Worm (Caenorhabditis elegans) whole organism, mixed stage, embryonic: ENCODE measurements around the gene F28G4.3.

Experiments used
- bed-3 ChIP-seq: fragments of 200-800 bp; sonication (Bioruptor generic); optimal IDR thresholded peaks from 3 replicates; lab custom pipeline; 2018; ENCODE audit warnings: mild to moderate bottlenecking, missing genetic modification characterization, moderate library complexity, missing compliant biosample characterization
- ceh-39 ChIP-seq: fragments of 150-350 bp; optimal IDR thresholded peaks from 2 replicates; lab custom pipeline; 2014; ENCODE audit warnings: missing biosample characterization, missing genetic modification characterization
- ceh-43 ChIP-seq: fragments of 200-800 bp; sonication (Bioruptor generic); optimal IDR thresholded peaks from 2 replicates; lab custom pipeline; 2018; ENCODE audit warnings: mild to moderate bottlenecking, missing genetic modification characterization, moderate library complexity, missing compliant biosample characterization
- ceh-83 ChIP-seq: fragments of 200-800 bp; sonication (Bioruptor generic); optimal IDR thresholded peaks from 2 replicates; lab custom pipeline; 2018; ENCODE audit warnings: mild to moderate bottlenecking, missing genetic modification characterization, missing compliant biosample characterization
- ces-1 ChIP-seq: fragments of 150-350 bp; optimal IDR thresholded peaks from 2 replicates; lab custom pipeline; 2014; ENCODE audit warnings: missing biosample characterization, missing genetic modification reagents, missing genetic modification characterization
- cnd-1 ChIP-seq: fragments of 200-800 bp; sonication (Bioruptor generic); optimal IDR thresholded peaks from 2 replicates; lab custom pipeline; 2018; ENCODE audit warnings: mild to moderate bottlenecking, missing genetic modification characterization, missing compliant biosample characterization
- drap-1 ChIP-seq: fragments of 200-800 bp; sonication (Bioruptor generic); optimal IDR thresholded peaks from 3 replicates; lab custom pipeline; 2018; ENCODE audit warnings: mild to moderate bottlenecking, missing genetic modification characterization, missing compliant biosample characterization
- elt-1 ChIP-seq: sonication (generic microtip); optimal IDR thresholded peaks from 2 replicates; lab custom pipeline; 2017; ENCODE audit warnings: missing genetic modification characterization, mild to moderate bottlenecking, missing compliant biosample characterization, antibody characterized with exemption, moderate library complexity, borderline replicate concordance; ENCODE audit not compliant: insufficient read depth
- elt-3 ChIP-seq: fragments of 150-350 bp; optimal IDR thresholded peaks from 2 replicates; lab custom pipeline; 2014; ENCODE audit warnings: missing biosample characterization, missing genetic modification characterization
- flh-1 ChIP-seq: fragments of 200-800 bp; sonication (Bioruptor generic); optimal IDR thresholded peaks from 2 replicates; lab custom pipeline; 2018; ENCODE audit warnings: mild to moderate bottlenecking, missing genetic modification characterization, moderate library complexity, missing compliant biosample characterization
- ham-2 ChIP-seq: fragments of 200-800 bp; sonication (Bioruptor generic); optimal IDR thresholded peaks from 2 replicates; lab custom pipeline; 2018; ENCODE audit warnings: mild to moderate bottlenecking, missing genetic modification characterization, missing compliant biosample characterization
- lin-13 ChIP-seq: fragments of 150-350 bp; optimal IDR thresholded peaks from 2 replicates; lab custom pipeline; 2014; ENCODE audit warnings: missing biosample characterization, missing genetic modification characterization
- lin-32 ChIP-seq: fragments of 200-800 bp; sonication (Bioruptor generic); optimal IDR thresholded peaks from 2 replicates; lab custom pipeline; 2018; ENCODE audit warnings: mild to moderate bottlenecking, missing genetic modification characterization, missing compliant biosample characterization
- lsy-2 ChIP-seq: fragments of 150-350 bp; optimal IDR thresholded peaks from 2 replicates; lab custom pipeline; 2014; ENCODE audit warnings: missing biosample characterization, missing genetic modification characterization
- mab-5 ChIP-seq: fragments of 150-350 bp; optimal IDR thresholded peaks from 2 replicates; lab custom pipeline; 2014; ENCODE audit warnings: missing biosample characterization, missing genetic modification characterization
- mep-1 ChIP-seq: fragments of 150-350 bp; optimal IDR thresholded peaks from 2 replicates; lab custom pipeline; 2017; ENCODE audit warnings: missing biosample characterization, missing genetic modification reagents, missing genetic modification characterization, inconsistent platforms
- mls-2 ChIP-seq: sonication (generic microtip); optimal IDR thresholded peaks from 2 replicates; lab custom pipeline; 2016; ENCODE audit warnings: mild to moderate bottlenecking, missing genetic modification characterization, moderate library complexity, missing compliant biosample characterization
- nhr-12 ChIP-seq: fragments of 150-350 bp; optimal IDR thresholded peaks from 2 replicates; lab custom pipeline; 2014; ENCODE audit warnings: missing biosample characterization, missing genetic modification characterization
- nhr-2 ChIP-seq: fragments of 150-350 bp; optimal IDR thresholded peaks from 2 replicates; lab custom pipeline; 2014; ENCODE audit warnings: missing biosample characterization, missing genetic modification characterization
- nhr-28 ChIP-seq: fragments of 150-350 bp; optimal IDR thresholded peaks from 2 replicates; lab custom pipeline; 2014; ENCODE audit warnings: missing biosample characterization, missing genetic modification characterization
- nhr-76 ChIP-seq: sonication (generic microtip); optimal IDR thresholded peaks from 2 replicates; lab custom pipeline; 2017; ENCODE audit warnings: missing biosample characterization, missing genetic modification characterization
- pha-4 ChIP-seq: fragments of 150-350 bp; optimal IDR thresholded peaks from 2 replicates; lab custom pipeline; 2018; ENCODE audit warnings: missing biosample characterization, missing genetic modification reagents, missing genetic modification characterization
- sem-2 ChIP-seq: fragments of 200-800 bp; sonication (Bioruptor generic); optimal IDR thresholded peaks from 2 replicates; lab custom pipeline; 2018; ENCODE audit warnings: mild to moderate bottlenecking, missing genetic modification characterization, missing compliant biosample characterization
- snpc-4 ChIP-seq: fragments of 150-350 bp; optimal IDR thresholded peaks from 2 replicates; lab custom pipeline; 2014; ENCODE audit warnings: missing biosample characterization, missing genetic modification characterization
- sptf-1 ChIP-seq: sonication (generic microtip); optimal IDR thresholded peaks from 2 replicates; lab custom pipeline; 2017; ENCODE audit warnings: mild to moderate bottlenecking, missing genetic modification characterization, moderate library complexity, missing compliant biosample characterization
- tbx-8 ChIP-seq: fragments of 200-800 bp; sonication (Bioruptor generic); optimal IDR thresholded peaks from 2 replicates; lab custom pipeline; 2018; ENCODE audit warnings: mild to moderate bottlenecking, missing genetic modification characterization, moderate library complexity, missing compliant biosample characterization
- unc-120 ChIP-seq: sonication (generic microtip); optimal IDR thresholded peaks from 2 replicates; lab custom pipeline; 2017; ENCODE audit warnings: missing genetic modification characterization, missing compliant biosample characterization; ENCODE audit not compliant: poor library complexity, severe bottlenecking
- unc-39 ChIP-seq: fragments of 150-350 bp; optimal IDR thresholded peaks from 2 replicates; lab custom pipeline; 2014; ENCODE audit warnings: missing biosample characterization, missing genetic modification characterization
- unc-62 ChIP-seq: fragments of 150-350 bp; optimal IDR thresholded peaks from 2 replicates; lab custom pipeline; 2014; ENCODE audit warnings: missing biosample characterization, missing genetic modification reagents, missing genetic modification characterization
- zip-8 ChIP-seq: fragments of 150-350 bp; optimal IDR thresholded peaks from 2 replicates; lab custom pipeline; 2014; ENCODE audit warnings: missing biosample characterization, missing genetic modification characterization
- ztf-11 ChIP-seq: fragments of 150-350 bp; optimal IDR thresholded peaks from 2 replicates; lab custom pipeline; 2014; ENCODE audit warnings: missing biosample characterization, missing genetic modification characterization

The F28G4.3 gene

DNA sequence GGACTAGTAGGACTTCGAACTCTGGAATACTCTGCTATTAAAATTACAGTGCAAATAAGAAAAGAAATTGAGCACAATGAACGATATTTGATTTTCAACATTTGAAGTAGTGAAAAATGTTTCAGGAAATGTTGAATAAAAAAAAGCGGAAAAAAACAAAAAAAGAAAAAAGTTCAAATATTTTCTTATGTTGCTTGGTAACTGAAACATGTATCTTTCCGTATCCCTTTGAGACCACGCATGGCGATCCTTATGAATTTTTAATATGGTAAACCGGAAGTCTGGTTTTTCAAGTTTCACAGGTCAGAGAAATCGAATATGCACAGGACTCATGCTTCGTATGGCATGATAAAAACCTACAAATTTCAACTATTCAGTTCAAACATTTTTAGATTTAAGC, at the start of gene F28G4.3:
Gene F28G4.3, minus strand, starts transcription at position 101 of the 400 bp plus-strand sequence.
- TF ChIP-seq lsy-2 (tag; lab: Kevin White, UChicago) (no peak), zip-8 (tag; lab: Kevin White, UChicago) (no peak), mls-2 (tag; lab: Kevin White, UChicago) (no peak), nhr-2 (tag; lab: Kevin White, UChicago) (no peak), ceh-83 (GFP tag; lab: Kevin White, UChicago) (no peak), mep-1 (tag; lab: Kevin White, UChicago) (no peak), nhr-12 (no peak), cnd-1 (no peak), ces-1 (GFP tag; lab: Kevin White, UChicago) (no peak), bed-3 (GFP tag; lab: Kevin White, UChicago) (no peak), drap-1 (GFP tag; lab: Kevin White, UChicago) (no peak), nhr-76 (tag; lab: Kevin White, UChicago) (no peak)

DNA sequence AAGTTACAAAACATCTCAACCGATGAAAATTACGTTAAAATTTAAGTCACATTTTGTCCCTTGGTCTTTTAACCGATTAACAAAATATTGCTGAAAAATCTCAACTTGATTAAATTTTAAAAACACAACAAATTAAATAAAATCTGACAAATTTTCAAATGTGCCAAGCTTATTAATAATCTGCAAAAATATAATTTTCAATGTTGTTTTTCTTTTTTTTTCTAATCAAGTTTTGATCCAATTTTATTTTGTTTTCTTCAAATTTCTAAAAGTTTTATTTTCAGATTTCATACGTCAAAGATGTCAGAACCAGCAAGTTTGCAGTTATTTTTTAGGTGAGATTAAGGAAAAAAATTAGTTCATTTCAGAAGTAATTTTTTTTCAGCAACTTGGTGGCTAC, 48.8 kb upstream of the F28G4.3 start, which contains the start of gene srw-87:
Gene srw-87, plus strand, starts transcription at position 301 of the 400 bp plus-strand sequence.
- TF ChIP-seq ham-2 (GFP tag; lab: Kevin White, UChicago) (no peak), elt-3 (no peak), elt-1 (no peak), snpc-4 (tag; lab: Kevin White, UChicago) (no peak), drap-1 (GFP tag; lab: Kevin White, UChicago) (no peak), ceh-39 (no peak), tbx-8 (GFP tag; lab: Kevin White, UChicago) (no peak), mab-5 (no peak), ceh-83 (GFP tag; lab: Kevin White, UChicago) (no peak), ztf-11 (tag; lab: Kevin White, UChicago) (no peak), flh-1 (GFP tag; lab: Kevin White, UChicago) (no peak), unc-39 (no peak), nhr-12 (no peak), lsy-2 (tag; lab: Kevin White, UChicago) (no peak), nhr-28 (tag; lab: Kevin White, UChicago) (no peak), nhr-76 (tag; lab: Kevin White, UChicago) (no peak), cnd-1 (no peak), mep-1 (tag; lab: Kevin White, UChicago) (no peak), ces-1 (GFP tag; lab: Kevin White, UChicago) (no peak)

DNA sequence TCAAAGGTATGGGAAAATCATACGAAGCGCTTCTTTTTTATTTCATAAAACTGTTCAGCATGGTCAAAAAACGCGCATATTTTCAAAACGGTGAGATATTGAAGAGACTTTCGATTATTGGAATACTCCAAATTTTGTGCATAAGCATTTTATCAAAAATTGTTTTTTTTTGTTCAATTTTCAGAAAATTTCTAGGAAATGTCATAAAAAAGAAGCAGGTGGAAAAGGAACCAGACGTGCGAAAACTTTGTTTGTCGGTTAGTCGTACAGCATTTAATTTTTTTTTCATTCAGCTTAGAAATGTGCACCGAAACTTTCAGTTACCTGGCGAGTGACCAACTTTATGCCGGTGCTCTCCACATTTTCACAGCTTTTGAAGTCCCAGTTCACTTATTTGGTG, 45.9 kb upstream of the F28G4.3 start, which contains the start of gene srh-167:
Gene srh-167, plus strand, starts transcription at position 301 of the 400 bp plus-strand sequence.
- no peak for TF ChIP-seq lin-32 (GFP tag; lab: Kevin White, UChicago)

DNA sequence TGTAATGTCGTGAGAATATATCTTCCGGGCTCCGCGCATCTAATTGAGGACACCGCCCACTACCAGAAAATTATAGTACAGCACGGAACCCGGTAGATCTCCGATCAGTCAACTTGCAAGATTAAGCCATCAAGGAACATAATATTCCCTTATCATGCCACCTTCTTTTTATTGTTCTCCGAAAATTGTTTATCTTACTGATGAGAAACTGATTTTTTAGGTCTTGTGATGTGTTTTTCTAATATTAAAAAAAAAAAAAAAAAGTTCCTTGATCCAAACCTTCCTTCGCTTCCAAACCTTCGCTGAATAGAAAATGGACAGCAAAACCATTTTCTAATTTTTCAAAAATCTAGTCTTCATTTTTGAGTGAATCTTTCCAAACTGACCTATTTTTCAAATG, 41.3 kb upstream of the F28G4.3 start, which contains the start of gene F57G8.7:
Gene F57G8.7, plus strand, starts transcription at position 301 of the 400 bp plus-strand sequence.
- TF ChIP-seq unc-120 (tag; lab: Kevin White, UChicago) (no peak), unc-62 (GFP tag; lab: Kevin White, UChicago) (no peak), cnd-1 (no peak), sptf-1 (tag; lab: Kevin White, UChicago) (no peak)

- TF ChIP-seq ceh-83 (GFP tag; lab: Kevin White, UChicago) (no peak), nhr-76 (tag; lab: Kevin White, UChicago) (no peak), lin-13 (no peak), elt-1 (no peak), mls-2 (tag; lab: Kevin White, UChicago) (no peak), lsy-2 (tag; lab: Kevin White, UChicago) (no peak), sem-2 (GFP tag; lab: Kevin White, UChicago) (no peak), lin-32 (GFP tag; lab: Kevin White, UChicago) (no peak), drap-1 (GFP tag; lab: Kevin White, UChicago) (no peak), elt-3 (no peak), bed-3 (GFP tag; lab: Kevin White, UChicago) (no peak), mab-5 (no peak)
These were observed 34.6 kb upstream of the F28G4.3 start for ce11 chrV:16322155-16322554.

DNA sequence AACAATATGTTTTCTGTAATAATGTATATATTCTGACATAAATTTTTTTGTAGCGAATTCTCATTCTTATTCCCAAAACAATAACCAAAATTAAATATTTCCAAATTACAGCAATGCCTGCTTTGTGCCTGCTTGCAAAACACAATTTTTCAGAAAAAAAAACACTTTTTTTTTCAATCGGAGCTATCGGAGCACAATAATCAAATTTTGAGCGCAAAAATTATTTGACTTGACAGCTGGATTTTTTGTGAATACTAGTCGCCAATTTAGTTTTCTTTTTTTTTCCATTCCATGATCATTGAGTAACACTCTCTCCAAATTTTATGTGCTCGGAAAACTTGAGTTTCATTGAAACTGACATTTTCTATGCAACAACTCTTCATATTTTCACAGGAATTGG, 29.7 kb upstream of the F28G4.3 start, which contains the start of gene srh-180:
Gene srh-180, plus strand, starts transcription at position 301 of the 400 bp plus-strand sequence.
- TF ChIP-seq mep-1 (tag; lab: Kevin White, UChicago) (no peak), nhr-28 (tag; lab: Kevin White, UChicago) (no peak), flh-1 (GFP tag; lab: Kevin White, UChicago) (no peak), sem-2 (GFP tag; lab: Kevin White, UChicago) (no peak), ceh-43 (GFP tag; lab: Kevin White, UChicago) (no peak), pha-4 (tag; lab: Kevin White, UChicago) (no peak)
